Fruit fly (Drosophila melanogaster) whole organism, embryonic: ENCODE results near the gene CG5080.
A peak's percentile ranks its signal among the peaks of the same experiment; 100 is the strongest.

Experiments used
- Adf1 ChIP-seq: fragments of 200-800 bp; sonication (Bioruptor generic); IDR thresholded peaks from 2 replicates; pipeline ENCODE4 v1.3.6; 2022; ENCODE audit warnings: missing biosample characterization, missing genetic modification characterization
- Asciz ChIP-seq: fragments of 200-800 bp; sonication (Bioruptor generic); optimal IDR thresholded peaks from 2 replicates; lab custom pipeline; 2017; ENCODE audit warnings: missing biosample characterization, mild to moderate bottlenecking, missing genetic modification characterization, missing genetic modification reagents
- Atf3 ChIP-seq: fragments of 200-800 bp; sonication (Bioruptor generic); optimal IDR thresholded peaks from 3 replicates; lab custom pipeline; 2016; ENCODE audit warnings: missing biosample characterization, missing genetic modification characterization
- Awh ChIP-seq: fragments of 200-800 bp; sonication (Bioruptor generic); IDR thresholded peaks from 2 replicates; pipeline ENCODE4, ENCODE4 v1.3.6; 2022; ENCODE audit warnings: missing biosample characterization, missing genetic modification characterization
- Bdp1 ChIP-seq: fragments of 200-800 bp; sonication (Bioruptor generic); optimal IDR thresholded peaks from 3 replicates; lab custom pipeline; 2016; ENCODE audit warnings: missing biosample characterization, missing genetic modification characterization
- CG10321 ChIP-seq: fragments of 200-800 bp; sonication (Bioruptor generic); IDR thresholded peaks from 2 replicates; pipeline ENCODE4 v1.3.6; 2022; ENCODE audit warnings: missing biosample characterization, missing genetic modification characterization
- CG10959 ChIP-seq: fragments of 200-800 bp; sonication (Bioruptor generic); IDR thresholded peaks from 2 replicates; pipeline ENCODE4 v1.3.6; 2022; ENCODE audit warnings: missing biosample characterization, missing genetic modification characterization
- CG11695 ChIP-seq: fragments of 200-800 bp; sonication (Bioruptor generic); IDR thresholded peaks from 3 replicates; pipeline ENCODE4 v1.3.6; 2022; ENCODE audit warnings: missing biosample characterization, missing genetic modification characterization
- CG12071 ChIP-seq: fragments of 200-800 bp; sonication (Bioruptor generic); optimal IDR thresholded peaks from 3 replicates; lab custom pipeline; 2018; ENCODE audit warnings: missing biosample characterization, mild to moderate bottlenecking, missing genetic modification characterization
- CG13894 ChIP-seq: fragments of 200-800 bp; sonication (Bioruptor generic); optimal IDR thresholded peaks from 3 replicates; lab custom pipeline; 2018; ENCODE audit warnings: missing biosample characterization, mild to moderate bottlenecking, missing genetic modification characterization, moderate library complexity
- CG15479 ChIP-seq: fragments of 200-800 bp; sonication (Bioruptor generic); optimal IDR thresholded peaks from 3 replicates; lab custom pipeline; 2019; ENCODE audit warnings: missing biosample characterization, mild to moderate bottlenecking, missing genetic modification characterization, moderate library complexity
- CG15514 ChIP-seq: fragments of 200-800 bp; sonication (Bioruptor generic); optimal IDR thresholded peaks from 3 replicates; lab custom pipeline; 2017; ENCODE audit warnings: missing biosample characterization, missing genetic modification characterization, mild to moderate bottlenecking, moderate library complexity, missing genetic modification reagents
- CG1647 ChIP-seq: fragments of 200-800 bp; sonication (Bioruptor generic); optimal IDR thresholded peaks from 3 replicates; lab custom pipeline; 2016; ENCODE audit warnings: missing biosample characterization, missing genetic modification characterization
- CG16813 ChIP-seq: fragments of 200-800 bp; sonication (Bioruptor generic); IDR thresholded peaks from 3 replicates; pipeline ENCODE4 v1.3.6; 2022; ENCODE audit warnings: missing biosample characterization, missing genetic modification characterization; ENCODE audit not compliant: partially characterized antibody
- CG30403 ChIP-seq: fragments of 200-800 bp; sonication (Bioruptor generic); optimal IDR thresholded peaks from 3 replicates; lab custom pipeline; 2016; ENCODE audit warnings: missing biosample characterization, missing genetic modification characterization
- CG31441 ChIP-seq: fragments of 200-800 bp; sonication (Bioruptor generic); IDR thresholded peaks from 2 replicates; pipeline ENCODE4 v1.3.6; 2022; ENCODE audit warnings: missing biosample characterization, missing genetic modification characterization
- CG32772 ChIP-seq: fragments of 200-800 bp; sonication (Bioruptor generic); IDR thresholded peaks from 2 replicates; pipeline ENCODE4 v1.3.6; 2022; ENCODE audit warnings: missing biosample characterization, missing genetic modification characterization
- CG33557 ChIP-seq: fragments of 200-800 bp; sonication (Bioruptor generic); optimal IDR thresholded peaks from 2 replicates; lab custom pipeline; 2019; ENCODE audit warnings: missing biosample characterization, mild to moderate bottlenecking, missing genetic modification characterization, moderate library complexity
- CG34422 ChIP-seq: fragments of 200-800 bp; sonication (Bioruptor generic); IDR thresholded peaks from 3 replicates; pipeline ENCODE4 v1.3.6; 2022; ENCODE audit warnings: missing biosample characterization, missing genetic modification characterization
- CG42726 ChIP-seq: fragments of 200-800 bp; sonication (Bioruptor generic); IDR thresholded peaks from 2 replicates; pipeline ENCODE4 v1.3.6; 2022; ENCODE audit warnings: missing biosample characterization, missing genetic modification characterization; ENCODE audit not compliant: partially characterized antibody
- CG4404 ChIP-seq: fragments of 200-800 bp; sonication (Bioruptor generic); IDR thresholded peaks from 2 replicates; pipeline ENCODE4 v1.3.6; 2022; ENCODE audit warnings: missing biosample characterization, missing genetic modification characterization
- CG6683 ChIP-seq: fragments of 200-800 bp; sonication (Bioruptor generic); optimal IDR thresholded peaks from 2 replicates; lab custom pipeline; 2017; ENCODE audit warnings: missing biosample characterization, mild to moderate bottlenecking, missing genetic modification characterization, missing genetic modification reagents
- CG7786 ChIP-seq: fragments of 200-800 bp; sonication (Bioruptor generic); optimal IDR thresholded peaks from 2 replicates; lab custom pipeline; 2016; ENCODE audit warnings: missing biosample characterization, missing genetic modification characterization
- CG7987 ChIP-seq: fragments of 200-800 bp; sonication (Bioruptor generic); optimal IDR thresholded peaks from 2 replicates; lab custom pipeline; 2018; ENCODE audit warnings: missing biosample characterization, mild to moderate bottlenecking, missing genetic modification characterization, moderate library complexity
- CkIIα-i1 ChIP-seq: fragments of 200-800 bp; sonication (Bioruptor generic); IDR thresholded peaks from 2 replicates; pipeline ENCODE4 v1.3.6; 2022; ENCODE audit warnings: missing biosample characterization, missing genetic modification characterization
- Gug ChIP-seq: fragments of 200-800 bp; sonication (Bioruptor generic); IDR thresholded peaks from 4 replicates; pipeline ENCODE4 v1.3.6; 2022; ENCODE audit warnings: missing biosample characterization, missing genetic modification characterization
- H15 ChIP-seq: fragments of 200-800 bp; sonication (Bioruptor generic); IDR thresholded peaks from 3 replicates; pipeline ENCODE4 v1.3.6; 2022; ENCODE audit warnings: missing biosample characterization, missing genetic modification characterization
- NK7.1 ChIP-seq: fragments of 200-800 bp; sonication (Bioruptor generic); optimal IDR thresholded peaks from 3 replicates; lab custom pipeline; 2016; ENCODE audit warnings: missing biosample characterization, missing genetic modification characterization
- Pdp1 ChIP-seq, 2 experiments: fragments of 200-800 bp; sonication (Bioruptor generic); optimal IDR thresholded peaks; 3 replicates each; lab custom pipeline; 2016; ENCODE audit warnings: missing biosample characterization in 2 of 2, missing genetic modification characterization in 2 of 2, mild to moderate bottlenecking in 1 of 2, moderate library complexity in 1 of 2
- Sry-β ChIP-seq: fragments of 200-800 bp; sonication (Bioruptor generic); optimal IDR thresholded peaks from 2 replicates; lab custom pipeline; 2018; ENCODE audit warnings: missing biosample characterization, mild to moderate bottlenecking, missing genetic modification characterization, moderate library complexity
- Xrp1 ChIP-seq: fragments of 200-800 bp; sonication (Bioruptor generic); IDR thresholded peaks from 2 replicates; pipeline ENCODE4 v1.3.6; 2022; ENCODE audit warnings: missing biosample characterization, missing genetic modification characterization
- ac ChIP-seq: fragments of 200-800 bp; sonication (Bioruptor generic); optimal IDR thresholded peaks from 3 replicates; lab custom pipeline; 2017; ENCODE audit warnings: missing biosample characterization, mild to moderate bottlenecking, missing genetic modification characterization
- chif ChIP-seq, 2 experiments: fragments of 200-800 bp; sonication (Bioruptor generic); optimal IDR thresholded peaks; 3 replicates each; lab custom pipeline; 2016; ENCODE audit warnings: missing biosample characterization in 2 of 2, missing genetic modification characterization in 2 of 2
- fu2 ChIP-seq: fragments of 200-800 bp; sonication (Bioruptor generic); optimal IDR thresholded peaks from 2 replicates; lab custom pipeline; 2016; ENCODE audit warnings: missing biosample characterization, missing genetic modification characterization
- gsb-n ChIP-seq: fragments of 200-800 bp; sonication (Bioruptor generic); optimal IDR thresholded peaks from 3 replicates; lab custom pipeline; 2018; ENCODE audit warnings: missing biosample characterization, mild to moderate bottlenecking, missing genetic modification characterization
- jumu ChIP-seq: fragments of 200-800 bp; sonication (Bioruptor generic); optimal IDR thresholded peaks from 3 replicates; lab custom pipeline; 2016; ENCODE audit warnings: missing biosample characterization, missing genetic modification characterization
- kay ChIP-seq: fragments of 200-800 bp; sonication (Bioruptor generic); optimal IDR thresholded peaks from 2 replicates; lab custom pipeline; 2016; ENCODE audit warnings: missing biosample characterization, missing genetic modification characterization
- ken ChIP-seq: fragments of 200-800 bp; sonication (Bioruptor generic); IDR thresholded peaks from 3 replicates; pipeline ENCODE4 v1.3.6; 2022; ENCODE audit warnings: missing biosample characterization, missing genetic modification characterization
- klu ChIP-seq: fragments of 200-800 bp; sonication (Bioruptor generic); IDR thresholded peaks from 2 replicates; pipeline ENCODE4 v1.3.6; 2022; ENCODE audit warnings: missing biosample characterization, missing genetic modification characterization
- mirr ChIP-seq: fragments of 200-800 bp; sonication (Bioruptor generic); optimal IDR thresholded peaks from 3 replicates; lab custom pipeline; 2018; ENCODE audit warnings: missing biosample characterization, mild to moderate bottlenecking, missing genetic modification characterization
- nerfin-1 ChIP-seq: fragments of 200-800 bp; sonication (Bioruptor generic); optimal IDR thresholded peaks from 3 replicates; lab custom pipeline; 2019; ENCODE audit warnings: missing biosample characterization, mild to moderate bottlenecking, missing genetic modification characterization, moderate library complexity
- nerfin-2 ChIP-seq: fragments of 200-800 bp; sonication (Bioruptor generic); IDR thresholded peaks from 2 replicates; pipeline ENCODE4 v1.3.6; 2022; ENCODE audit warnings: missing biosample characterization, missing genetic modification characterization; ENCODE audit not compliant: partially characterized antibody
- otp ChIP-seq: fragments of 200-800 bp; sonication (Bioruptor generic); IDR thresholded peaks from 3 replicates; pipeline ENCODE4, ENCODE4 v1.3.6; 2022; ENCODE audit warnings: missing biosample characterization, missing genetic modification characterization
- rib ChIP-seq: fragments of 200-800 bp; sonication (Bioruptor generic); IDR thresholded peaks from 2 replicates; pipeline ENCODE4 v1.3.6; 2022; ENCODE audit warnings: missing biosample characterization, missing genetic modification characterization
- sd ChIP-seq: fragments of 200-800 bp; sonication (Bioruptor generic); optimal IDR thresholded peaks from 3 replicates; lab custom pipeline; 2018; ENCODE audit warnings: missing biosample characterization, mild to moderate bottlenecking, missing genetic modification characterization, moderate library complexity
- sisA ChIP-seq: fragments of 200-800 bp; sonication (Bioruptor generic); IDR thresholded peaks from 2 replicates; pipeline ENCODE4 v1.3.6; 2022; ENCODE audit warnings: missing biosample characterization, missing genetic modification characterization
- slp2 ChIP-seq: fragments of 200-800 bp; sonication (Bioruptor generic); optimal IDR thresholded peaks from 2 replicates; lab custom pipeline; 2016; ENCODE audit warnings: missing biosample characterization, missing genetic modification characterization
- stwl ChIP-seq: fragments of 200-800 bp; sonication (Bioruptor generic); optimal IDR thresholded peaks from 3 replicates; lab custom pipeline; 2018; ENCODE audit warnings: missing biosample characterization, mild to moderate bottlenecking, missing genetic modification characterization, moderate library complexity
- tin ChIP-seq: fragments of 200-800 bp; sonication (Bioruptor generic); optimal IDR thresholded peaks from 3 replicates; lab custom pipeline; 2016; ENCODE audit warnings: missing biosample characterization, missing genetic modification characterization
- trh ChIP-seq: fragments of 200-800 bp; sonication (Bioruptor generic); optimal IDR thresholded peaks from 2 replicates; lab custom pipeline; 2016; ENCODE audit warnings: missing biosample characterization, missing genetic modification characterization
- vvl ChIP-seq: fragments of 200-800 bp; sonication (Bioruptor generic); IDR thresholded peaks from 2 replicates; pipeline ENCODE4 v1.3.6; 2022; ENCODE audit warnings: missing biosample characterization, missing genetic modification characterization

Gene CG5080

dm6 chr2L:1169867-1170415, 6.3 kb upstream of the CG5080 start, which contains the start of the genes CG31922 and Plap (continued):
- TF ChIP-seq fu2 (GFP tag; lab: Kevin White, UChicago) (peak; percentile 27), stwl (peak; percentile 74), CG13894 (no peak), NK7.1 (GFP tag; lab: Kevin White, UChicago) (no peak), trh (GFP tag; lab: Kevin White, UChicago) (no peak), vvl (GFP tag; lab: Robert Waterston, UW) (peak; percentile 25; the same call in 1 of the 2 replicates), tin (GFP tag; lab: Kevin White, UChicago) (peak; percentile 76), CG1647 (GFP tag; lab: Kevin White, UChicago) (peak; percentile 69), ac (GFP tag; lab: Kevin White, UChicago) (no peak), CG10321 (GFP tag; lab: Robert Waterston, UW) (no peak), CG15479 (GFP tag; lab: Kevin White, UChicago) (no peak), sd (tag; lab: Kevin White, UChicago) (no peak), CG42726 (no peak), Adf1 (GFP tag; lab: Robert Waterston, UW) (no peak), klu (GFP tag; lab: Robert Waterston, UW) (peak; percentile 52), Asciz (no peak), Atf3 (GFP tag; lab: Kevin White, UChicago) (peak; percentile 54), nerfin-1 (tag; lab: Kevin White, UChicago) (peak; percentile 64), CG10959 (no peak), mirr (GFP tag; lab: Kevin White, UChicago) (no peak), Gug (peak; percentile 64; the same call in 2 of the 4 replicates), Bdp1 (peak; percentile 64), otp (no peak), kay (peak; percentile 53), CG32772 (no peak), Awh (GFP tag; lab: Robert Waterston, UW) (peak; percentile 42; the same call in 1 of the 2 replicates), CG34422 (no peak), Sry-β (no peak), CG15514 (GFP tag; lab: Kevin White, UChicago) (peak; percentile 83), CG6683 (GFP tag; lab: Kevin White, UChicago) (no peak), ken (GFP tag; lab: Robert Waterston, UW) (no peak), CG12071 (GFP tag; lab: Kevin White, UChicago) (no peak), CG33557 (GFP tag; lab: Kevin White, UChicago) (peak; percentile 61), sisA (no peak), chif (GFP tag; optimal IDR thresholded peaks at IDR 0.05; lab: Kevin White, UChicago) (peak; percentile 34 to 53), CG16813 (peak; percentile 94), Xrp1 (GFP tag; lab: Robert Waterston, UW) (peak; percentile 72), CG30403 (peak; percentile 87), rib (GFP tag; lab: Robert Waterston, UW) (peak; percentile 84), CkIIα-i1 (GFP tag; lab: Robert Waterston, UW) (no peak), CG7786 (GFP tag; lab: Kevin White, UChicago) (peak; percentile 67), CG4404 (peak; percentile 67), Pdp1 (GFP tag; optimal IDR thresholded peaks at IDR 0.05; lab: Kevin White, UChicago) (peak; percentile 63 to 68), H15 (GFP tag; lab: Robert Waterston, UW) (no peak), nerfin-2 (GFP tag; lab: Robert Waterston, UW) (peak; percentile 81), CG7987 (GFP tag; lab: Kevin White, UChicago) (no peak), CG11695 (no peak), jumu (peak; percentile 39), CG31441 (GFP tag; lab: Robert Waterston, UW) (no peak; the same call in 1 of the 2 replicates), gsb-n (tag; lab: Kevin White, UChicago) (no peak), slp2 (GFP tag; lab: Kevin White, UChicago) (peak; percentile 45)
